Worm (Caenorhabditis elegans): Measurements from ENCODE around the gene K12H4.3.

Gene K12H4.3

DNA sequence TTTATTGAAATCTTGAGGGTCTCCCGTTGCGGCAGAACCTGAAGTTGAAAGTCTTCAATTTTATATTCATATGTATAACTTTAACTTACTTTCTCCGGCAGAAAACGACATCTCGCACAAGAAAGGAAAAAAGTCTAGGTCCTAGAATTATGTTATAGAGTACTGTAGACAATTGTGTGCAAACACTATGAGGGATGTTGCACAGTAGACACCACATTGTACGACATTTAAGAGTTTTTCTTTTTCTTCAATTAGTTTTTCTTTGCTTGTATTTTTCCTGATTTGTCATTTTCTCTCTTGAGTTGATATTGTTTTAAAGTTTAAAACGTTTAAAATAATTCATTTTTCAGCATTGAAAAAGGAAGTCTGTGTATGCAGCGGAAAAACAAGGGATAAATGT, 39.5 kb downstream of the K12H4.3 start, which contains the start of the genes K06H7.7 and grp-1 (continued):
- TF ChIP-seq dsc-1 (tag; optimal IDR thresholded peaks at IDR 0.05) (peak; percentile 44), fkh-10 (GFP tag; optimal IDR thresholded peaks at IDR 0.05) (no peak), nhr-19 (GFP tag; conservative IDR thresholded peaks at IDR 0.05) (peak; percentile 40; the same call in 1 of the 2 replicates), tlp-1 (tag; optimal IDR thresholded peaks at IDR 0.05) (no peak), unc-30 (tag; optimal IDR thresholded peaks at IDR 0.05) (no peak), alr-1 (tag; optimal IDR thresholded peaks at IDR 0.05; ENCODE audit: borderline replicate concordance) (no peak), unc-86 (tag; optimal IDR thresholded peaks at IDR 0.05) (peak; percentile 13), dpl-1 (GFP tag; optimal IDR thresholded peaks at IDR 0.05) (peak; percentile 67 to 77 (median 76)), rnt-1 (tag; optimal IDR thresholded peaks at IDR 0.05) (peak; percentile 53), sptf-1 (tag; optimal IDR thresholded peaks at IDR 0.05) (no peak), egl-13 (tag; optimal IDR thresholded peaks at IDR 0.05) (no peak), tbx-2 (tag; optimal IDR thresholded peaks at IDR 0.05) (peak; percentile 52), nhr-77 (tag; optimal IDR thresholded peaks at IDR 0.05) (no peak), fkh-4 (tag; optimal IDR thresholded peaks at IDR 0.05; ENCODE audit: borderline replicate concordance) (no peak), efl-1 (optimal IDR thresholded peaks at IDR 0.05) (peak; percentile 74 to 79), efl-1 (GFP tag; optimal IDR thresholded peaks at IDR 0.05 in 1 of 2) (peak; percentile 76 to 97), efl-3 (GFP tag; optimal IDR thresholded peaks at IDR 0.05) (no peak), blmp-1 (tag; optimal IDR thresholded peaks at IDR 0.05) (peak; percentile 22), lsy-2 (tag; optimal IDR thresholded peaks at IDR 0.05) (peak; percentile 99), C04F5.9 (tag; optimal IDR thresholded peaks at IDR 0.05) (peak; percentile 22), zip-4 (GFP tag; optimal IDR thresholded peaks at IDR 0.05) (peak; percentile 27), snu-23 (GFP tag; optimal IDR thresholded peaks at IDR 0.05) (peak; percentile 77), nhr-11 (tag; optimal IDR thresholded peaks at IDR 0.05) (no peak), ztf-11 (tag; optimal IDR thresholded peaks at IDR 0.05) (no peak), nhr-71 (tag; optimal IDR thresholded peaks at IDR 0.05) (peak; percentile 73), hlh-4 (tag; optimal IDR thresholded peaks at IDR 0.05) (no peak)

DNA sequence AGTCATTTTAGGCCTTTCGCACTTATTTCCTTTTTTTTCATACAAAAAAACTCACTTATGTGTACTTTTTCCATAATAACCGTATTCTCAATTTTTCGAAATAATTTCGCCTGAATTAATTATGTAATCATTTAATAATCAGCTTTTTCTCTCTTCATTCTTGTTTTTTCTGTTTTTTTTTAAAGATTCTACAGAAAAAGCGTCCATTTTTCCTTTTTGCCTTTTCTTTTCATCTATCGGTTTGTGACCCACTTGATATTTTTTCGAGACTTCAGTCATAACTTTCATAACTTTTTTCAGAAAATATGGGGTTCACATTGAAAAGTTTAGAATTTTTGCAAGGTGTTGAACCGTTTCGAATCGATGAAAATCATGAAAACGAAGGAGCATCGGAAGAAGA, 42.4 kb downstream of the K12H4.3 start, which contains the start of gene vms-1:
Gene vms-1, plus strand, starts transcription at position 301 of the 400 bp plus-strand sequence.
- no peak for TF ChIP-seq Y116A8C.19 (tag; optimal IDR thresholded peaks at IDR 0.05; ENCODE audit: borderline replicate concordance)
- TF ChIP-seq ces-1 (GFP tag; optimal IDR thresholded peaks at IDR 0.05) = no peak
- no peak for TF ChIP-seq ama-1 (optimal IDR thresholded peaks at IDR 0.05)
- TF ChIP-seq nhr-20 (tag; optimal IDR thresholded peaks at IDR 0.05) = no peak
- no peak for TF ChIP-seq nhr-47 (tag; optimal IDR thresholded peaks at IDR 0.05)
- TF ChIP-seq sox-4 (tag; optimal IDR thresholded peaks at IDR 0.05) = no peak
- TF ChIP-seq C04F5.9 (tag; optimal IDR thresholded peaks at IDR 0.05) = no peak
- no peak for TF ChIP-seq dpl-1 (GFP tag; optimal IDR thresholded peaks at IDR 0.05)
- TF ChIP-seq lir-3 (tag; optimal IDR thresholded peaks at IDR 0.05; ENCODE audit: poor library complexity) = no peak
- TF ChIP-seq irx-1 (tag; optimal IDR thresholded peaks at IDR 0.05) = no peak
- no peak for TF ChIP-seq elt-3 (tag; optimal IDR thresholded peaks at IDR 0.05)
- TF ChIP-seq isw-1 (GFP tag; IDR thresholded peaks at IDR 0.05) = no peak
- TF ChIP-seq C16A3.4 (tag; optimal IDR thresholded peaks at IDR 0.05) = no peak
- TF ChIP-seq mdl-1 (tag; optimal IDR thresholded peaks at IDR 0.05) = no peak
- no peak for TF ChIP-seq hlh-17 (GFP tag; optimal IDR thresholded peaks at IDR 0.05; ENCODE audit: borderline replicate concordance)
- TF ChIP-seq ets-5 (GFP tag; IDR thresholded peaks at IDR 0.05) = no peak
- no peak for TF ChIP-seq ceh-63 (GFP tag; optimal IDR thresholded peaks at IDR 0.05)

DNA sequence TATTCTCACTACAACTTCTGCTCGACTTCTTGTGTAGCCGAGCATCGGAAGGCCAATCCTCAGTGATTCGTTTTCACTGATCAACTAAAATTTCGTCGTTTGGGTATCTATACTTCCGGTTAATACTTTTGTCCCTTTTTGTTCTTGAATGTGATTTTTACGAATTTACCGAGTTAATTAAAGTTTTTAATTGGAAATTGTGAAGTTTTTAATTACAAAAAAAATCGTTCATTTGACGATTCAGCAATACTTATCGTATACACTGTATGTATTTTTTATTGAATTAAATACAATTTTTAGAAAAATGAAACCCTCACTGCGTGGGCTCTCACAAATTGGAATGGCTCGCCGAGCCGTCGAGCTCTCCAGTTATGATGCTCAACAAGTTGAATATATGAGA, 45.6 kb downstream of the K12H4.3 start, which contains the start of gene idi-1:
Gene idi-1, plus strand, starts transcription at position 301 of the 400 bp plus-strand sequence.
- TF ChIP-seq C34B4.2 (tag; optimal IDR thresholded peaks at IDR 0.05) (no peak), nhr-77 (tag; optimal IDR thresholded peaks at IDR 0.05) (no peak), nhr-19 (GFP tag; conservative IDR thresholded peaks at IDR 0.05) (no peak), xbp-1 (tag; optimal IDR thresholded peaks at IDR 0.05) (no peak), nhr-90 (tag; optimal IDR thresholded peaks at IDR 0.05; ENCODE audit: poor library complexity) (no peak)

Data from whole organism, L1 larva.